Worm (Caenorhabditis elegans) whole organism, L2 larva: ENCODE measurements around the gene R05G9R.1.
A peak's percentile ranks its signal among the peaks of the same experiment; 100 is the strongest.

Source experiments
- F13H6.1 ChIP-seq: sonication (generic microtip); optimal IDR thresholded peaks from 2 replicates; lab custom pipeline; 2016; ENCODE audit warnings: missing genetic modification characterization, missing compliant biosample characterization
- elt-3 ChIP-seq: sonication (generic microtip); optimal IDR thresholded peaks from 2 replicates; lab custom pipeline; 2017; ENCODE audit warnings: missing biosample characterization, missing genetic modification characterization
- lin-13 ChIP-seq: fragments of 150-350 bp; optimal IDR thresholded peaks from 2 replicates; lab custom pipeline; 2014; ENCODE audit warnings: missing biosample characterization, missing genetic modification reagents, missing genetic modification characterization
- lsy-2 ChIP-seq, 2 experiments: fragments of 150-350 bp in 1 of 2; sonication (generic microtip) in 1 of 2; optimal IDR thresholded peaks; 2 replicates each; lab custom pipeline; 2014 to 2017; ENCODE audit warnings: missing biosample characterization in 2 of 2, missing genetic modification characterization in 2 of 2
- mdl-1 ChIP-seq, 2 experiments: fragments of 150-350 bp in 1 of 2; sonication (generic microtip) in 1 of 2; optimal IDR thresholded peaks; 2 replicates each; lab custom pipeline; 2017; ENCODE audit warnings: missing biosample characterization in 2 of 2, missing genetic modification characterization in 2 of 2
- nhr-12 ChIP-seq: fragments of 150-350 bp; optimal IDR thresholded peaks from 2 replicates; lab custom pipeline; 2014; ENCODE audit warnings: missing biosample characterization, missing genetic modification characterization
- nhr-25 ChIP-seq: fragments of 150-350 bp; sonication (generic microtip); optimal IDR thresholded peaks from 3 replicates; lab custom pipeline; 2014; ENCODE audit warnings: missing biosample characterization, missing genetic modification characterization
- nhr-77 ChIP-seq: fragments of 150-350 bp; optimal IDR thresholded peaks from 2 replicates; lab custom pipeline; 2014; ENCODE audit warnings: missing biosample characterization, missing genetic modification characterization
- sem-4 ChIP-seq: fragments of 150-350 bp; optimal IDR thresholded peaks from 2 replicates; lab custom pipeline; 2014; ENCODE audit warnings: missing biosample characterization, missing genetic modification reagents, missing genetic modification characterization
- unc-55 ChIP-seq: fragments of 150-350 bp; sonication (generic microtip); optimal IDR thresholded peaks from 3 replicates; lab custom pipeline; 2014; ENCODE audit warnings: missing biosample characterization, missing genetic modification reagents, missing genetic modification characterization
- unc-62 ChIP-seq: fragments of 150-350 bp; optimal IDR thresholded peaks from 2 replicates; lab custom pipeline; 2014; ENCODE audit warnings: missing biosample characterization, missing genetic modification reagents, missing genetic modification characterization

DNA sequence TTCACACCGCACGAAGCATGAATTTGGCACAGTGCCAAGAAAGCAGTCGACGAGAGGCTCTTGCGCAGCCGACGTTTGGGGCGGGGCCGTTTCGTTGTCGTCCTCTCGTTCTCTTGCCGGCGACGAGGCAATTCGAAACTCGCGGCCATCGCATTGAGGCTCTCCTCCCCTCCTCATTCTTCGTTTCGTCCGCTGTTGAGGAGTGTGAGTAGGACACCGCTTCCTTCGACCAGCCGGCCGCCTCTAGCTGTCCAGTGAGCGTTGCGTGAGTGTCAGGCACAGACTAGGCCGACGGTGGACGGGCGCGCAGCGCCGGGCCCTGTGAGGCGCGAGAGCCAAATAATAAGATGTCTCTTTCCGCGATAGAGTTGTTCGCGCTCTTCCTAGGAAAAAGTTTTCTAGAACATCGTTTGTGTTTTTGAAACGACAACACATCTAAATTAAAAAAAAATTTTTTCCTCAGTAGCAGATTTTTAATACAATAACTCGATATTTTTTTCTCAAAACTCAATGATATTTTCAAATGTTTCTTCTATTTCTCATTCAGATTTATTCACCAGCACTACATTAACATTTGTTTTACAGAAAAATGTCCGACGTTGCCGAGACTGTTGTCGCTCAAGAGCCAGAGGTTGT, 21.9 kb downstream of the R05G9R.1 start, which contains the start of the genes T28D9.11 and T28D9.1:
- no peak for TF ChIP-seq nhr-12
- peak; percentile 66 for TF ChIP-seq unc-55 (GFP tag; lab: Kevin White, UChicago)
- TF ChIP-seq nhr-25 (tag; lab: Kevin White, UChicago) = no peak
- TF ChIP-seq lin-13 (GFP tag; lab: Kevin White, UChicago) = peak; percentile 19
- peak; percentile 9 to 41 for TF ChIP-seq mdl-1 (tag; optimal IDR thresholded peaks at IDR 0.05; lab: Kevin White, UChicago)
- TF ChIP-seq unc-62 (GFP tag; lab: Kevin White, UChicago) = no peak
- peak; percentile 67 for TF ChIP-seq F13H6.1
- TF ChIP-seq lsy-2 (tag; optimal IDR thresholded peaks at IDR 0.05; lab: Kevin White, UChicago) = peak in 1 of 2 experiments; percentile 68
- TF ChIP-seq elt-3 (tag; lab: Kevin White, UChicago) = no peak
- no peak for TF ChIP-seq sem-4
- no peak for TF ChIP-seq nhr-77
